Fruit fly (Drosophila melanogaster) whole organism, embryonic: ENCODE measurements around the gene CG43894.
A peak's percentile ranks its signal among the peaks of the same experiment; 100 is the strongest.

Experiments
- Abd-B ChIP-seq: fragments of 200-800 bp; sonication (Bioruptor generic); optimal IDR thresholded peaks from 2 replicates; lab custom pipeline; 2018; ENCODE audit warnings: missing biosample characterization, mild to moderate bottlenecking, missing genetic modification characterization, moderate library complexity
- Bgb ChIP-seq: fragments of 200-800 bp; sonication (Bioruptor generic); IDR thresholded peaks from 2 replicates; pipeline ENCODE4 v1.3.6; 2022; ENCODE audit warnings: missing biosample characterization, missing genetic modification characterization; ENCODE audit not compliant: partially characterized antibody
- CG1024 ChIP-seq: fragments of 200-800 bp; sonication (Bioruptor generic); IDR thresholded peaks from 2 replicates; pipeline ENCODE4 v1.3.6; 2022; ENCODE audit warnings: missing biosample characterization, missing genetic modification characterization
- CG12155 ChIP-seq: fragments of 200-800 bp; sonication (Bioruptor generic); optimal IDR thresholded peaks from 3 replicates; lab custom pipeline; 2016; ENCODE audit warnings: missing biosample characterization, missing genetic modification characterization
- CG14667 ChIP-seq: fragments of 200-800 bp; sonication (Bioruptor generic); IDR thresholded peaks from 2 replicates; pipeline ENCODE4 v1.3.6; 2022; ENCODE audit warnings: missing biosample characterization, missing genetic modification characterization
- CG16779 ChIP-seq: fragments of 200-800 bp; sonication (Bioruptor generic); IDR thresholded peaks from 2 replicates; pipeline ENCODE4 v1.3.6; 2022; ENCODE audit warnings: missing biosample characterization, missing genetic modification characterization
- CG16813 ChIP-seq: fragments of 200-800 bp; sonication (Bioruptor generic); IDR thresholded peaks from 3 replicates; pipeline ENCODE4 v1.3.6; 2022; ENCODE audit warnings: missing biosample characterization, missing genetic modification characterization; ENCODE audit not compliant: partially characterized antibody
- CG17385 ChIP-seq: fragments of 200-800 bp; sonication (Bioruptor generic); optimal IDR thresholded peaks from 3 replicates; lab custom pipeline; 2018; ENCODE audit warnings: missing biosample characterization, mild to moderate bottlenecking, missing genetic modification characterization
- CG17568 ChIP-seq: fragments of 200-800 bp; sonication (Bioruptor generic); optimal IDR thresholded peaks from 2 replicates; lab custom pipeline; 2018; ENCODE audit warnings: missing biosample characterization, mild to moderate bottlenecking, missing genetic modification characterization, moderate library complexity
- CG17829 ChIP-seq: fragments of 200-800 bp; optimal IDR thresholded peaks from 2 replicates; lab custom pipeline; 2019; ENCODE audit warnings: missing biosample characterization, mild to moderate bottlenecking, missing genetic modification characterization, moderate library complexity
- CG18599 ChIP-seq: fragments of 200-800 bp; sonication (Bioruptor generic); optimal IDR thresholded peaks from 3 replicates; lab custom pipeline; 2017; ENCODE audit warnings: missing biosample characterization, missing genetic modification characterization, mild to moderate bottlenecking, moderate library complexity, missing genetic modification reagents
- CG3281 ChIP-seq: fragments of 200-800 bp; sonication (Bioruptor generic); optimal IDR thresholded peaks from 3 replicates; lab custom pipeline; 2017; ENCODE audit warnings: missing biosample characterization, mild to moderate bottlenecking, missing genetic modification characterization
- CG7786 ChIP-seq: fragments of 200-800 bp; sonication (Bioruptor generic); optimal IDR thresholded peaks from 2 replicates; lab custom pipeline; 2016; ENCODE audit warnings: missing biosample characterization, missing genetic modification characterization
- CG7839 ChIP-seq: fragments of 200-800 bp; sonication (Bioruptor generic); optimal IDR thresholded peaks from 3 replicates; lab custom pipeline; 2018; ENCODE audit warnings: missing biosample characterization, mild to moderate bottlenecking, missing genetic modification characterization, moderate library complexity
- CG8089 ChIP-seq: fragments of 200-800 bp; sonication (Bioruptor generic); optimal IDR thresholded peaks from 3 replicates; lab custom pipeline; 2016; ENCODE audit warnings: missing biosample characterization, missing genetic modification characterization
- CG9932 ChIP-seq: fragments of 200-800 bp; sonication (Bioruptor generic); IDR thresholded peaks from 2 replicates; pipeline ENCODE4 v1.3.6; 2022; ENCODE audit warnings: missing biosample characterization, missing genetic modification characterization
- Dek ChIP-seq: fragments of 200-800 bp; sonication (Bioruptor generic); optimal IDR thresholded peaks from 3 replicates; lab custom pipeline; 2019; ENCODE audit warnings: missing biosample characterization, mild to moderate bottlenecking, missing genetic modification characterization, moderate library complexity
- Dfd ChIP-seq, 2 experiments: fragments of >200 bp; optimal IDR thresholded peaks; 2 replicates each; lab custom pipeline; 2017; ENCODE audit warnings: missing biosample characterization in 2 of 2, missing genetic modification characterization in 2 of 2
- Dip2 ChIP-seq: fragments of 200-800 bp; sonication (Bioruptor generic); IDR thresholded peaks from 2 replicates; pipeline ENCODE4 v1.3.6; 2022; ENCODE audit warnings: missing biosample characterization, missing genetic modification characterization
- Fer1 ChIP-seq: fragments of 200-800 bp; sonication (Bioruptor generic); optimal IDR thresholded peaks from 2 replicates; lab custom pipeline; 2017; ENCODE audit warnings: missing biosample characterization, mild to moderate bottlenecking, missing genetic modification characterization
- H2.0 ChIP-seq: fragments of 200-800 bp; sonication (Bioruptor generic); IDR thresholded peaks from 2 replicates; pipeline ENCODE4 v1.3.6; 2022; ENCODE audit warnings: missing biosample characterization, missing genetic modification characterization
- HLH4C ChIP-seq: fragments of 200-800 bp; sonication (Bioruptor generic); IDR thresholded peaks from 3 replicates; pipeline ENCODE4 v1.3.6; 2022; ENCODE audit warnings: missing biosample characterization, missing genetic modification characterization; ENCODE audit not compliant: partially characterized antibody
- Hmr ChIP-seq: fragments of 200-800 bp; sonication (Bioruptor generic); optimal IDR thresholded peaks from 3 replicates; lab custom pipeline; 2017; ENCODE audit warnings: mild to moderate bottlenecking, missing biosample characterization, missing genetic modification reagents, missing genetic modification characterization
- Hr78 ChIP-seq, 2 experiments: fragments of 200-800 bp in 1 of 2; fragments of >200 bp in 1 of 2; sonication (Bioruptor generic) in 1 of 2; optimal IDR thresholded peaks; 2 replicates each; lab custom pipeline; 2017 to 2019; ENCODE audit warnings: missing biosample characterization in 2 of 2, missing genetic modification characterization in 2 of 2, mild to moderate bottlenecking in 1 of 2, moderate library complexity in 1 of 2
- Hsf ChIP-seq: fragments of 200-800 bp; sonication (Bioruptor generic); optimal IDR thresholded peaks from 3 replicates; lab custom pipeline; 2016; ENCODE audit warnings: missing biosample characterization, missing genetic modification characterization
- MBD-R2 ChIP-seq: fragments of 200-800 bp; sonication (Bioruptor generic); IDR thresholded peaks from 2 replicates; pipeline ENCODE4 v1.3.6; 2022; ENCODE audit warnings: missing biosample characterization, missing genetic modification characterization
- Myb ChIP-seq: fragments of 200-800 bp; sonication (Bioruptor generic); optimal IDR thresholded peaks from 2 replicates; lab custom pipeline; 2016; ENCODE audit warnings: missing biosample characterization, missing genetic modification characterization
- NC2α ChIP-seq: fragments of 200-800 bp; sonication (Bioruptor generic); optimal IDR thresholded peaks from 2 replicates; lab custom pipeline; 2016; ENCODE audit warnings: missing biosample characterization, missing genetic modification characterization
- Taf1 ChIP-seq: fragments of 200-800 bp; sonication (Bioruptor generic); IDR thresholded peaks from 2 replicates; pipeline ENCODE4 v1.3.6; 2022; ENCODE audit warnings: missing biosample characterization, missing genetic modification characterization
- crp ChIP-seq, 2 experiments: fragments of 200-800 bp; sonication (Bioruptor generic); optimal IDR thresholded peaks; 2 replicates in 1 of 2; 3 replicates in 1 of 2; lab custom pipeline; 2017; ENCODE audit warnings: missing biosample characterization in 2 of 2, missing genetic modification characterization in 2 of 2, mild to moderate bottlenecking in 1 of 2, moderate library complexity in 1 of 2
- dati ChIP-seq: fragments of 200-800 bp; sonication (Bioruptor generic); IDR thresholded peaks from 2 replicates; pipeline ENCODE4 v1.3.6; 2022; ENCODE audit warnings: missing biosample characterization, missing genetic modification characterization
- dm ChIP-seq: fragments of 200-800 bp; sonication (Bioruptor generic); optimal IDR thresholded peaks from 3 replicates; lab custom pipeline; 2016; ENCODE audit warnings: missing biosample characterization, missing genetic modification characterization
- en ChIP-seq: fragments of 200-800 bp; sonication (Bioruptor generic); optimal IDR thresholded peaks from 2 replicates; lab custom pipeline; 2016; ENCODE audit warnings: missing biosample characterization, missing genetic modification characterization
- fd3F ChIP-seq: fragments of 200-800 bp; sonication (Bioruptor generic); optimal IDR thresholded peaks from 2 replicates; lab custom pipeline; 2018; ENCODE audit warnings: missing biosample characterization, mild to moderate bottlenecking, missing genetic modification characterization, moderate library complexity
- lmd ChIP-seq: fragments of 200-800 bp; sonication (Bioruptor generic); IDR thresholded peaks from 2 replicates; pipeline ENCODE4 v1.3.6; 2022; ENCODE audit warnings: missing biosample characterization, missing genetic modification characterization
- lov ChIP-seq, 2 experiments: fragments of 200-800 bp in 1 of 2; fragments of >200 bp in 1 of 2; sonication (Bioruptor generic) in 1 of 2; IDR thresholded peaks in 1 of 2; optimal IDR thresholded peaks in 1 of 2; 2 replicates in 1 of 2; 3 replicates in 1 of 2; pipeline versions ENCODE4 v1.3.6 to Lab custom; 2017 to 2022; ENCODE audit warnings: missing biosample characterization in 1 of 2, missing genetic modification characterization in 1 of 2
- nmo ChIP-seq: fragments of 200-800 bp; sonication (Bioruptor generic); optimal IDR thresholded peaks from 2 replicates; lab custom pipeline; 2018; ENCODE audit warnings: missing biosample characterization, mild to moderate bottlenecking, missing genetic modification characterization, moderate library complexity
- psq ChIP-seq: fragments of 200-800 bp; sonication (Bioruptor generic); optimal IDR thresholded peaks from 2 replicates; lab custom pipeline; 2017; ENCODE audit warnings: missing biosample characterization, missing genetic modification characterization
- pum ChIP-seq: fragments of 200-800 bp; sonication (Bioruptor generic); optimal IDR thresholded peaks from 2 replicates; lab custom pipeline; 2016; ENCODE audit warnings: missing biosample characterization, missing genetic modification characterization
- ranshi ChIP-seq: fragments of 200-800 bp; sonication (Bioruptor generic); IDR thresholded peaks from 2 replicates; pipeline ENCODE4 v1.3.6; 2022; ENCODE audit warnings: missing biosample characterization, missing genetic modification characterization
- rib ChIP-seq: fragments of 200-800 bp; sonication (Bioruptor generic); IDR thresholded peaks from 2 replicates; pipeline ENCODE4 v1.3.6; 2022; ENCODE audit warnings: missing biosample characterization, missing genetic modification characterization
- slp2 ChIP-seq: fragments of 200-800 bp; sonication (Bioruptor generic); optimal IDR thresholded peaks from 2 replicates; lab custom pipeline; 2016; ENCODE audit warnings: missing biosample characterization, missing genetic modification characterization
- stc ChIP-seq: fragments of 200-800 bp; sonication (Bioruptor generic); IDR thresholded peaks from 2 replicates; pipeline ENCODE4 v1.3.6; 2022; ENCODE audit warnings: missing biosample characterization, missing genetic modification characterization
- unc-4 ChIP-seq: fragments of 200-800 bp; sonication (Bioruptor generic); IDR thresholded peaks from 2 replicates; pipeline ENCODE4 v1.3.6; 2022; ENCODE audit warnings: missing biosample characterization, missing genetic modification characterization; ENCODE audit not compliant: partially characterized antibody

CG43894 gene

DNA sequence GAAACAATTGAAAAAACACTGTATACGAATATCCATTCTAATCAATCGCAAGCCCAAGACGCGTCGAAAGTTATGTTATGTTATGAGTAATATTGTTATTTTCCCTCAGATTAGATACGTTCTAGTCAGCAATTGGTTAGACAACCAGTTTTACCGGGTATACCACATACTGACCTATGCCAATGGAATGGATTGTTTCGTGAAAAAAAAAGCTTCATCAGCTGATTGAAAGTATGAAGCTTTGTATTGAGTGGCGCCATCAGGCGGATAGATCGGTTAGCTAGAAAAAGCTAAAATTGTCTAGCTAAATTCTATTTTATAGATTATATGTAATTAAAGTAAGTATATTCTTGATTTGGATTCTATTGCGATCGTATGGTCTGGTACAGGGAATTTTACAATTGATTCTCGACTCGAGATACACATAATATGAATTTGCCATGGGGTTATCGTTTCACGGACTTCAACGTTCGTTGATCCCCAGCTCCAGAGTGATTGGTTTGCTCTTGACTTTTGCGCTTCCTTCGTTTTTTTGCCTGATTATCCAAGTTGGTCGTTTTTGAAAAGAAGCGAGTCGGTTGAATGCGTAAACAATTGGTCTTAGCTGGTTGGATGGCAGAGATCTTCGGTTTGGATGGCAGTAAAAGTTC is 13.1 kb downstream of the CG43894 start, which contains the start of gene CG12520 (continued):
- TF ChIP-seq crp (GFP tag; optimal IDR thresholded peaks at IDR 0.05; lab: Kevin White, UChicago), result peak in 1 of 2 experiments; percentile 81
- no peak for TF ChIP-seq slp2 (GFP tag; lab: Kevin White, UChicago)
- TF ChIP-seq MBD-R2, result 0 out of 2 replicates have a peak, but pooled peaks have one; percentile 24

DNA sequence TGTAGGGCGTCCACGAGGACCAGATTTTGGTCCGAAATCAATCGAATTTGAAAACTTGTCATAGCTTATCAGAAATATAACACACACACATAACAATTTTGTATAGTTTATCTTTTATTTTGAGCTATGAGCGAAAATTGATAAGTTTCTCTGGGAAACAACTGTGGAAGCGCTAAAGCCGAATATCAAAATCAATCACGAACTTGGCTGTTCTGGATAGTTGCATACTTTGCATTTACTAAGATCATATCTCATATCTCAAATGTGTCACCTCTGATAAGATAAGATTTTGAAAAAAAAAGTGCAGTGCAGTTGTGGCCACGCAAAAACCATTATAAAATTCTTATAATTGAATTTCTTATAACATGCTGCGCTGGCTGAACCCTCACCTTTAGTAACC is 14.0 kb downstream of the CG43894 start, which contains the start of gene CG32117:
TSS of gene CG32117 (minus strand) at position 101 of the 400 bp plus-strand sequence.
- TF ChIP-seq lmd (GFP tag; lab: Robert Waterston, UW), result no peak
- no peak for TF ChIP-seq Abd-B (GFP tag; lab: Kevin White, UChicago)
- TF ChIP-seq dati (GFP tag; lab: Robert Waterston, UW), result no peak
- no peak for TF ChIP-seq psq (GFP tag; lab: Kevin White, UChicago)
- TF ChIP-seq rib, result no peak
- TF ChIP-seq CG16813 (GFP tag; lab: Robert Waterston, UW), result no peak
- no peak for TF ChIP-seq Dek (tag; lab: Kevin White, UChicago)
- no peak for TF ChIP-seq ranshi (GFP tag; lab: Robert Waterston, UW)

- TF ChIP-seq Abd-B (GFP tag; lab: Kevin White, UChicago) (peak; percentile 96), CG3281 (peak; percentile 95), HLH4C (GFP tag; lab: Robert Waterston, UW) (no peak), Dfd (GFP tag; optimal IDR thresholded peaks at IDR 0.05; lab: Kevin White, UChicago) (no peak), CG12155 (peak; percentile 92), CG14667 (GFP tag; lab: Robert Waterston, UW) (peak; percentile 91), CG17568 (GFP tag; lab: Kevin White, UChicago) (peak; percentile 85), CG18599 (GFP tag; lab: Kevin White, UChicago) (peak; percentile 97), dm (peak; percentile 71), Bgb (no peak), NC2α (GFP tag; lab: Kevin White, UChicago) (peak; percentile 52), CG17829 (peak; percentile 93), CG1024 (GFP tag; lab: Robert Waterston, UW) (peak; percentile 86), CG9932 (GFP tag; lab: Robert Waterston, UW) (peak; percentile 96), Hmr (GFP tag; lab: Kevin White, UChicago) (peak; percentile 95), lov (optimal IDR thresholded peaks at IDR 0.05; lab: Kevin White, UChicago) (no peak), lov (GFP tag; IDR thresholded peaks at IDR 0.05; lab: Robert Waterston, UW) (peak; percentile 90), CG8089 (GFP tag; lab: Kevin White, UChicago) (peak; percentile 82), CG7839 (tag; lab: Kevin White, UChicago) (peak; percentile 97), CG17385 (GFP tag; lab: Kevin White, UChicago) (peak; percentile 90), Hr78 (GFP tag; optimal IDR thresholded peaks at IDR 0.05; lab: Kevin White, UChicago) (no peak), Fer1 (GFP tag; lab: Kevin White, UChicago) (peak; percentile 94), stc (GFP tag; lab: Robert Waterston, UW) (peak; percentile 93; the same call in 1 of the 2 replicates), en (GFP tag; lab: Kevin White, UChicago) (peak; percentile 74), CG16779 (GFP tag; lab: Robert Waterston, UW) (peak; percentile 96), CG7786 (GFP tag; lab: Kevin White, UChicago) (peak; percentile 92), fd3F (GFP tag; lab: Kevin White, UChicago) (peak; percentile 97), Myb (GFP tag; lab: Kevin White, UChicago) (peak; percentile 71), Dip2 (peak; percentile 47; the same call in 1 of the 2 replicates), nmo (GFP tag; lab: Kevin White, UChicago) (peak; percentile 97), pum (GFP tag; lab: Kevin White, UChicago) (peak; percentile 86), unc-4 (GFP tag; lab: Robert Waterston, UW) (no peak), Hsf (GFP tag; lab: Kevin White, UChicago) (peak; percentile 96), H2.0 (GFP tag; lab: Robert Waterston, UW) (peak; percentile 95; the same call in 1 of the 2 replicates), Taf1 (peak; percentile 94)
These were observed 24.2 kb downstream of the CG43894 start, which contains the start of gene CG32115 for dm6 chr3L:12913609-12914266. Gene CG32115 (minus strand): TSS chr3L:12913646.
